Fruit fly (Drosophila melanogaster): Measurements from ENCODE around the gene CG6770.

The CG6770 gene

DNA sequence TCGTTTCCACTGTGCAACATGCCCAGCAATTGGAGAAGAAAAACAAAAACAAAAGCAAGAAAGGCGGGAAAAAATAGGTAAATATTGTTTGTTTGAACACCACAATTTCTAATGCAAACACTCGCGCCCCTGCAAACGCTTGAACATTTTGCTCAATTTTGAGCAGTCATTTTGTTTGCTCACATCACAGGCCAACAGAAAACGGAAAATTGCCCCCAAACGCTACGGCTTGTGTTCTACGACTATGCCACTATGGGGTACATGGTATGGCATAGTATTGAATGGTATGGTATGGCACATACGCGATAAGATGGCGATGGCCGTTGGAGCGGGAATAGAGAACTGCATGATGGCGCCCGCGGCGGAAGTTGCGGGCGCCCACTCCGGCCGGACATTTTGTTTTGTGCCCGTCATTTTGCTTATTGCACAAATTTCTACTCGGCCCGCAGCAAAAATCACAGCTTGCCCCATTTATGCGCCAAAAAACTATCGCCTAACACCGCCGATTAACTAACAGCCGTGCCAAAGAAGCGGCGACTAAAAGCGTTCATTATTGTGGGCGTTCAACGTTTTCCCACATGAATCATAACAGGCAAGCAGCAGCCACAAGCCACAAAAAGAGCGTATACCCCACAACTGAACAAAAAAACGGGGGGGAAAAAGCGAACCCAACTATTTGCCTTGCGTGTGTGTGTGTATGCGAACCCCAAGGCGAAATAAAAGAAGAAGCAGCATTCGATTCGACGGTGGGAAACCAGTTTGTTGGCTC, 41.5 kb downstream of the CG6770 start (continued):
- TF ChIP-seq Hmr (GFP tag; optimal IDR thresholded peaks at IDR 0.05) (peak; percentile 78), CG7745 (tag; optimal IDR thresholded peaks at IDR 0.05) (peak; percentile 86), fd96Cb (tag; optimal IDR thresholded peaks at IDR 0.05) (peak; percentile 2), ham (GFP tag; IDR thresholded peaks at IDR 0.05) (no peak), bcd (GFP tag; optimal IDR thresholded peaks at IDR 0.05) (peak; percentile 36), CG6175 (GFP tag; IDR thresholded peaks at IDR 0.05) (no peak), row (GFP tag; IDR thresholded peaks at IDR 0.05) (no peak), zfh1 (GFP tag; IDR thresholded peaks at IDR 0.05) (no peak), salm (tag; optimal IDR thresholded peaks at IDR 0.05) (peak; percentile 77), CG7987 (GFP tag; optimal IDR thresholded peaks at IDR 0.05) (peak; percentile 62), hbn (GFP tag; IDR thresholded peaks at IDR 0.05; ENCODE audit: partially characterized antibody) (no peak), CG9609 (GFP tag; optimal IDR thresholded peaks at IDR 0.05) (peak; percentile 18), dan (GFP tag; IDR thresholded peaks at IDR 0.05) (no peak), pan (optimal IDR thresholded peaks at IDR 0.05) (no peak), pan (GFP tag; optimal IDR thresholded peaks at IDR 0.05 in 1 of 2, IDR thresholded peaks at IDR 0.05 in 1 of 2) (no peak), CG7963 (GFP tag; IDR thresholded peaks at IDR 0.05; ENCODE audit: partially characterized antibody) (no peak), CG8478 (optimal IDR thresholded peaks at IDR 0.05) (no peak), Dip2 (GFP tag; IDR thresholded peaks at IDR 0.05) (no peak), wdn (GFP tag; IDR thresholded peaks at IDR 0.05) (no peak), CG3407 (GFP tag; optimal IDR thresholded peaks at IDR 0.05) (peak; percentile 93), schlank (tag; optimal IDR thresholded peaks at IDR 0.05) (peak; percentile 66), jumu (GFP tag; optimal IDR thresholded peaks at IDR 0.05) (no peak), CG3065 (GFP tag; optimal IDR thresholded peaks at IDR 0.05) (peak; percentile 85), Side (GFP tag; optimal IDR thresholded peaks at IDR 0.05) (peak; percentile 63), CG11085 (GFP tag; IDR thresholded peaks at IDR 0.05) (no peak), lmd (GFP tag; IDR thresholded peaks at IDR 0.05) (no peak), CG13775 (GFP tag; optimal IDR thresholded peaks at IDR 0.05) (peak; percentile 10), CG17385 (GFP tag; optimal IDR thresholded peaks at IDR 0.05) (peak; percentile 91), D19B (GFP tag; optimal IDR thresholded peaks at IDR 0.05) (peak; percentile 7), Atf3 (GFP tag; optimal IDR thresholded peaks at IDR 0.05) (peak; percentile 34), CG2712 (tag; optimal IDR thresholded peaks at IDR 0.05) (peak; percentile 2), Dbx (GFP tag; IDR thresholded peaks at IDR 0.05) (no peak), Oli (tag; optimal IDR thresholded peaks at IDR 0.05) (no peak), hkb (optimal IDR thresholded peaks at IDR 0.05) (no peak), hkb (GFP tag; IDR thresholded peaks at IDR 0.05) (no peak), dmrt11E (tag; optimal IDR thresholded peaks at IDR 0.05) (peak; percentile 70), CG12071 (GFP tag; optimal IDR thresholded peaks at IDR 0.05) (peak; percentile 61), Jarid2 (GFP tag; optimal IDR thresholded peaks at IDR 0.05) (peak; percentile 56), CG10209 (GFP tag; optimal IDR thresholded peaks at IDR 0.05) (peak; percentile 84), Hsf (GFP tag; optimal IDR thresholded peaks at IDR 0.05) (no peak), Hey (tag; optimal IDR thresholded peaks at IDR 0.05) (peak; percentile 75), CG12744 (GFP tag; optimal IDR thresholded peaks at IDR 0.05) (peak; percentile 34), Rx (GFP tag; IDR thresholded peaks at IDR 0.05) (no peak), en (GFP tag; optimal IDR thresholded peaks at IDR 0.05) (peak; percentile 30), HmgZ (tag; optimal IDR thresholded peaks at IDR 0.05) (peak; percentile 56), tin (GFP tag; optimal IDR thresholded peaks at IDR 0.05) (peak; percentile 25), CG9437 (GFP tag; optimal IDR thresholded peaks at IDR 0.05) (peak; percentile 18), sug (tag; optimal IDR thresholded peaks at IDR 0.05) (peak; percentile 85), CG3838 (GFP tag; optimal IDR thresholded peaks at IDR 0.05) (peak; percentile 96), CG15601 (tag; optimal IDR thresholded peaks at IDR 0.05) (peak; percentile 88), pita (GFP tag; optimal IDR thresholded peaks at IDR 0.05) (no peak)
